Worm (Caenorhabditis elegans) whole organism, late embryonic: ENCODE results near the gene R03D7.8.
"Not testable (repeated sequence)": the region's sequence is repeated elsewhere in the genome, so short reads cannot be mapped to it uniquely, and the experiment has no call there.

ENCODE experiments used
- ceh-18 ChIP-seq: sonication (generic microtip); optimal IDR thresholded peaks from 2 replicates; lab custom pipeline; 2016; ENCODE audit warnings: missing genetic modification characterization, missing compliant biosample characterization
- ceh-6 ChIP-seq: fragments of 200-800 bp; sonication (Bioruptor generic); optimal IDR thresholded peaks from 2 replicates; lab custom pipeline; 2018; ENCODE audit warnings: mild to moderate bottlenecking, missing genetic modification characterization, missing compliant biosample characterization
- fax-1 ChIP-seq: sonication (generic microtip); optimal IDR thresholded peaks from 2 replicates; lab custom pipeline; 2016; ENCODE audit warnings: missing genotype, missing genetic modification characterization, missing compliant biosample characterization
- lim-6 ChIP-seq: sonication (generic microtip); optimal IDR thresholded peaks from 2 replicates; lab custom pipeline; 2016; ENCODE audit warnings: missing genetic modification characterization, missing compliant biosample characterization
- tbx-2 ChIP-seq: sonication (generic microtip); optimal IDR thresholded peaks from 2 replicates; lab custom pipeline; 2016; ENCODE audit warnings: missing genetic modification characterization, missing compliant biosample characterization
- tbx-7 ChIP-seq: sonication (generic microtip); optimal IDR thresholded peaks from 2 replicates; lab custom pipeline; 2016; ENCODE audit warnings: missing genotype, missing genetic modification characterization, missing compliant biosample characterization

R03D7.8 gene

DNA sequence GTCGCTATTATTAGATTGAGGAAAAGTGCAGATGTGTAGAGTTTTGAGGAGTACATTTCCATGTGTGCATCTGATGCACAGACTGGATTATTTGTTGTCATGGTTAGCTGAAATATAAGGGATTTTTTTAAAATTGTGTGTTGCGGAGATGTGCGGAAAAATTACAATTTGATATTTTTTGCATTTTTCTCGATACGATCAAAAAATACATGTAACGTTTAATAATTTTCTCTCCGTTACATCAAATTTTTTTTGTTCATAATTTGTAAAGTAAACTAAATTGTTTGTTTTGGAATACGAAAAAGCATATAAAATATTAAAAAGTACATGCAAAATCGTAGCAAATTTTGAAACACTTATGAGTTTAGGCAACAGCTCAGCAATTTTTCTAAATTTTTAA is 46.5 kb downstream of the R03D7.8 start, which contains the start of gene sra-11:
sra-11 (minus strand) TSS at position 101 of the 400 bp plus-strand sequence.
- TF ChIP-seq tbx-2 (tag; lab: Kevin White, UChicago) (no peak), fax-1 (no peak), ceh-18 (tag; lab: Kevin White, UChicago) (no peak)

DNA sequence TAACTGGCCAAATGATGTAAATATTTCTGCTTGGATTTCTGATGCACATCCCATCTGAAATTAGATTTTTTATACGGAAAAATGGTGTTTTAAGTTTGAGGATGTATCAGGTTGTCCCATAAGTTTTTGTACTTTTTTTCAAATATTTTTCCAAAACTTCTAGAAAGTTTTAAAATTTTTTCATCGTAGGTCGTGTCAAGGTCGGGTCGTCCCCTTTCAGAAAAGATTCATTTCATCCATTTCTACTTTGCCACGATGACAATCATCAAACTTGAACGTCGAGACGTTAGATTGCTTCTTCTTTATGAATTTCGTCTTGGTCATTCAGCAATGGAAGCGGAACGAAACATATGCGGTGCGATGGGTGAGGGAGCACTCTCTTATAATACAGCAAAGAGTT is 52.3 kb downstream of the R03D7.8 start, which contains the start of gene sra-12:
sra-12 (minus strand) TSS at position 101 of the 400 bp plus-strand sequence.
- not testable (repeated sequence) for TF ChIP-seq ceh-6 (GFP tag; lab: Kevin White, UChicago); tbx-7 (tag; lab: Kevin White, UChicago); lim-6 (tag; lab: Kevin White, UChicago)
- TF ChIP-seq, all 69 proteins: peak for 0; not testable (repeated sequence) for 69
